Worm (Caenorhabditis elegans) whole organism, L2 larva: ENCODE results near the gene C08B11.9.

Source experiments
- C34F6.9 ChIP-seq: fragments of 150-350 bp; optimal IDR thresholded peaks from 2 replicates; lab custom pipeline; 2014; ENCODE audit warnings: missing biosample characterization, missing genetic modification characterization
- egl-27 ChIP-seq: sonication (generic microtip); optimal IDR thresholded peaks from 3 replicates; lab custom pipeline; 2017; ENCODE audit warnings: missing biosample characterization, missing genetic modification reagents, missing genetic modification characterization
- elt-3 ChIP-seq: sonication (generic microtip); optimal IDR thresholded peaks from 2 replicates; lab custom pipeline; 2017; ENCODE audit warnings: missing biosample characterization, missing genetic modification characterization
- lin-13 ChIP-seq: fragments of 150-350 bp; optimal IDR thresholded peaks from 2 replicates; lab custom pipeline; 2014; ENCODE audit warnings: missing biosample characterization, missing genetic modification reagents, missing genetic modification characterization
- lin-39 ChIP-seq: fragments of 150-350 bp; optimal IDR thresholded peaks from 2 replicates; lab custom pipeline; 2014; ENCODE audit warnings: missing biosample characterization, missing genetic modification reagents, missing genetic modification characterization
- nhr-11 ChIP-seq: fragments of 150-350 bp; optimal IDR thresholded peaks from 2 replicates; lab custom pipeline; 2014; ENCODE audit warnings: missing biosample characterization, missing genetic modification characterization
- nhr-6 ChIP-seq: fragments of 150-350 bp; optimal IDR thresholded peaks from 2 replicates; lab custom pipeline; 2014; ENCODE audit warnings: missing biosample characterization, missing genetic modification characterization
- peb-1 ChIP-seq: fragments of 150-350 bp; optimal IDR thresholded peaks from 2 replicates; lab custom pipeline; 2014; ENCODE audit warnings: missing biosample characterization, missing genetic modification characterization
- skn-1 ChIP-seq: sonication (generic microtip); optimal IDR thresholded peaks from 2 replicates; lab custom pipeline; 2017; ENCODE audit warnings: missing biosample characterization, missing genetic modification characterization
- snpc-4 ChIP-seq: fragments of 150-350 bp; optimal IDR thresholded peaks from 2 replicates; lab custom pipeline; 2014; ENCODE audit warnings: missing biosample characterization, missing genetic modification characterization
- unc-62 ChIP-seq: fragments of 150-350 bp; optimal IDR thresholded peaks from 2 replicates; lab custom pipeline; 2014; ENCODE audit warnings: missing biosample characterization, missing genetic modification reagents, missing genetic modification characterization
- zag-1 ChIP-seq: fragments of 150-350 bp; optimal IDR thresholded peaks from 2 replicates; lab custom pipeline; 2014; ENCODE audit warnings: missing biosample characterization, missing genetic modification characterization
- ztf-11 ChIP-seq: sonication (generic microtip); optimal IDR thresholded peaks from 2 replicates; lab custom pipeline; 2017; ENCODE audit warnings: missing biosample characterization, missing genetic modification characterization
- ztf-4 ChIP-seq: fragments of 150-350 bp; optimal IDR thresholded peaks from 2 replicates; lab custom pipeline; 2014; ENCODE audit warnings: missing biosample characterization, missing genetic modification characterization

DNA sequence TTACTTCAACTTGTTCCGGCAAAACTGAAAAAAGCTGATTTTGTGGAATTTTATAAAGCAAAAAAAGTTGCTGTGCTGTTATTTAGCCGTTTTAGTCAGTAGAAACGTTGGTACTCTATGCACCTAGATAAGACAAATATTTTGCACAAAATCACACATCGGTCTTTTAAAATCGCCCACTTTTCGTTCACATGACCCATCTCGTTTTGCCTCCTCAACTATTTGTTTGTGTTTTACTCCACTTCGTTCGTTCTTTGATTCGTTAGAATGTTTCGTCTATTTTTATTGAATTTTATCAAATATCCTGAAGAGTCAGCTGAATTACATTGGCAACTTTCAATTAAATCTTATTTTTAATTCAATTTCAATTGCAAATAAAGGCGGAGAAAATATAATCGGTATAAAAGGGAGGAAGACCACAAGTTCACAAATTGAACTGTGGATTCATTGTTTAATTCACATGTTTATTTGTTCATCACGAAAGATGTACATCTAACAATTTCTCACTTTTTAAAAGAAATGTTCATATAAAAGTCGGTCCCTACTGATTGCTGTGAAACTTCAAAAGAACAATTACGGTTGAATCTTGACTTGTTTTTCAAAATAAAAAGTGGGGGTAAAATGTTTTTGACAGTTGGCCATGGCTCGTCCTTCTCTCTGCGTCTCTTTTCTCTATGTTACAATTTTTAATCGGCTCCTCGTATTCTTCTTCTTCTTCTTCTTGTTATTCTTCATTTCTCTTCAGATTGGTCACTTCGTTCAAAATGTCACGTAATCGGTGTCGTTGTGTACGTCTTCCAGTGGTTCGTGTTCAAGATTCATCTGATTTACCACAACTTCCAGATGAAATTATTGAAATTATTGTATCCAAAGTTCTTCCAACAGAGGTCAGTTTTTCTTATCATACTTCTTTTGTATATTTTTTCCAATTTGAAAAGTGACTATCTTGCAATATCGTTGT lies 25.6 kb downstream of the C08B11.9 start, which contains the start of gene DH11.2:
- TF ChIP-seq zag-1 (tag; lab: Kevin White, UChicago) (no peak), lin-39 (tag; lab: Kevin White, UChicago) (no peak), ztf-4 (no peak), egl-27 (tag; lab: Kevin White, UChicago) (no peak), elt-3 (tag; lab: Kevin White, UChicago) (no peak), ztf-11 (tag; lab: Kevin White, UChicago) (no peak), skn-1 (tag; lab: Kevin White, UChicago) (no peak), lin-13 (GFP tag; lab: Kevin White, UChicago) (no peak), unc-62 (GFP tag; lab: Kevin White, UChicago) (no peak), snpc-4 (tag; lab: Kevin White, UChicago) (no peak), nhr-11 (tag; lab: Kevin White, UChicago) (no peak), nhr-6 (tag; lab: Kevin White, UChicago) (no peak), peb-1 (no peak), C34F6.9 (tag; lab: Kevin White, UChicago) (no peak)
